Worm (Caenorhabditis elegans) whole organism, L4 larva: ENCODE results near the gene ncx-8.

Experiments
- F10B5.3 ChIP-seq: sonication (generic microtip); optimal IDR thresholded peaks from 2 replicates; lab custom pipeline; 2016; ENCODE audit warnings: mild to moderate bottlenecking, missing genetic modification characterization, missing compliant biosample characterization
- T20F7.1 ChIP-seq: fragments of 200-800 bp; sonication (Bioruptor generic); optimal IDR thresholded peaks from 2 replicates; lab custom pipeline; 2018; ENCODE audit warnings: mild to moderate bottlenecking, missing genetic modification characterization, missing compliant biosample characterization
- Y5F2A.4 ChIP-seq: fragments of 200-800 bp; sonication (Bioruptor generic); optimal IDR thresholded peaks from 2 replicates; lab custom pipeline; 2018; ENCODE audit warnings: mild to moderate bottlenecking, missing genetic modification characterization, missing compliant biosample characterization
- aly-2 ChIP-seq: sonication (generic microtip); optimal IDR thresholded peaks from 2 replicates; lab custom pipeline; 2018; ENCODE audit warnings: missing biosample characterization, missing genetic modification characterization
- ama-1 ChIP-seq: fragments of 150-350 bp; optimal IDR thresholded peaks from 2 replicates; lab custom pipeline; 2014; ENCODE audit warnings: inconsistent platforms, mixed read lengths
- attf-4 ChIP-seq: sonication (generic microtip); optimal IDR thresholded peaks from 3 replicates; lab custom pipeline; 2017; ENCODE audit warnings: missing biosample characterization, missing genetic modification characterization
- ceh-28 ChIP-seq: fragments of 150-350 bp; optimal IDR thresholded peaks from 2 replicates; lab custom pipeline; 2014; ENCODE audit warnings: missing biosample characterization, missing genetic modification reagents, missing genetic modification characterization
- ceh-32 ChIP-seq: sonication (generic microtip); optimal IDR thresholded peaks from 2 replicates; lab custom pipeline; 2016; ENCODE audit warnings: mild to moderate bottlenecking, missing genetic modification characterization, missing compliant biosample characterization; ENCODE audit not compliant: poor library complexity
- ceh-62 ChIP-seq: sonication (generic microtip); optimal IDR thresholded peaks from 2 replicates; lab custom pipeline; 2017; ENCODE audit warnings: missing biosample characterization, missing genetic modification characterization
- daf-12 ChIP-seq: fragments of 150-350 bp; optimal IDR thresholded peaks from 2 replicates; lab custom pipeline; 2014; ENCODE audit warnings: missing biosample characterization, missing genetic modification reagents, missing genetic modification characterization
- daf-19 ChIP-seq: fragments of 200-800 bp; sonication (Bioruptor generic); conservative IDR thresholded peaks from 2 replicates; pipeline ENCODE4 v1.3.6; 2022; ENCODE audit warnings: missing genetic modification characterization, missing compliant biosample characterization
- daf-8 ChIP-seq: fragments of 200-800 bp; sonication (Bioruptor generic); IDR thresholded peaks from 2 replicates; pipeline ENCODE4 v1.3.6; 2022; ENCODE audit warnings: missing genetic modification characterization, missing compliant biosample characterization
- dmd-6 ChIP-seq: fragments of 200-800 bp; sonication (Bioruptor generic); IDR thresholded peaks from 2 replicates; pipeline ENCODE4 v1.3.6; 2022; ENCODE audit warnings: missing genetic modification reagents, missing genetic modification characterization, missing compliant biosample characterization
- dpl-1 ChIP-seq: fragments of 150-350 bp; optimal IDR thresholded peaks from 2 replicates; lab custom pipeline; 2014; ENCODE audit warnings: missing biosample characterization, missing genetic modification reagents, missing genetic modification characterization
- duxl-1 ChIP-seq: sonication (generic microtip); optimal IDR thresholded peaks from 2 replicates; lab custom pipeline; 2016; ENCODE audit warnings: mild to moderate bottlenecking, missing genetic modification characterization, moderate library complexity, missing compliant biosample characterization; ENCODE audit not compliant: poor library complexity
- fos-1 ChIP-seq: fragments of 150-350 bp; optimal IDR thresholded peaks from 2 replicates; lab custom pipeline; 2014; ENCODE audit warnings: missing biosample characterization, missing genetic modification characterization
- lin-1 ChIP-seq: fragments of 200-800 bp; sonication (Bioruptor generic); IDR thresholded peaks from 2 replicates; pipeline ENCODE4 v1.3.6; 2022; ENCODE audit warnings: missing genetic modification reagents, missing genetic modification characterization, missing compliant biosample characterization
- lin-39 ChIP-seq: fragments of 150-350 bp; optimal IDR thresholded peaks from 2 replicates; lab custom pipeline; 2014; ENCODE audit warnings: missing biosample characterization, missing genetic modification reagents, missing genetic modification characterization
- madf-9 ChIP-seq: fragments of 200-800 bp; sonication (Bioruptor generic); conservative IDR thresholded peaks from 2 replicates; pipeline ENCODE4 v1.3.6; 2022; ENCODE audit warnings: missing genetic modification reagents, missing genetic modification characterization, missing compliant biosample characterization
- mdl-1 ChIP-seq, 2 experiments: fragments of 150-350 bp in 1 of 2; sonication (generic microtip) in 1 of 2; optimal IDR thresholded peaks; 2 replicates each; lab custom pipeline; 2014 to 2017; ENCODE audit warnings: missing biosample characterization in 2 of 2, missing genetic modification characterization in 2 of 2
- mdt-29 ChIP-seq: fragments of 200-800 bp; sonication (Bioruptor generic); IDR thresholded peaks from 2 replicates; pipeline ENCODE4 v1.3.6; 2022; ENCODE audit warnings: missing genetic modification reagents, missing genetic modification characterization, missing compliant biosample characterization
- mep-1 ChIP-seq: fragments of 150-350 bp; sonication (generic microtip); optimal IDR thresholded peaks from 3 replicates; lab custom pipeline; 2014; ENCODE audit warnings: missing biosample characterization, missing genetic modification characterization
- nhr-28 ChIP-seq: fragments of 150-350 bp; optimal IDR thresholded peaks from 2 replicates; lab custom pipeline; 2014; ENCODE audit warnings: missing biosample characterization, missing genetic modification characterization
- nhr-77 ChIP-seq: fragments of 150-350 bp; optimal IDR thresholded peaks from 2 replicates; lab custom pipeline; 2014; ENCODE audit warnings: missing biosample characterization, missing genetic modification characterization
- pha-4 ChIP-seq, 2 experiments: fragments of 150-350 bp in 1 of 2; fragments of 200-800 bp in 1 of 2; sonication (Bioruptor generic) in 1 of 2; IDR thresholded peaks in 1 of 2; optimal IDR thresholded peaks in 1 of 2; 2 replicates each; pipeline versions ENCODE4 v1.3.6 to Lab custom; 2014 to 2022; ENCODE audit warnings: missing genetic modification characterization in 2 of 2, missing genetic modification reagents in 2 of 2, missing biosample characterization in 1 of 2, missing compliant biosample characterization in 1 of 2
- php-3 ChIP-seq: fragments of 200-800 bp; sonication (Bioruptor generic); IDR thresholded peaks from 2 replicates; pipeline ENCODE4 v1.3.6; 2022; ENCODE audit warnings: missing genetic modification reagents, missing genetic modification characterization, missing compliant biosample characterization
- pqm-1 ChIP-seq: sonication (generic microtip); optimal IDR thresholded peaks from 2 replicates; lab custom pipeline; 2017; ENCODE audit warnings: missing biosample characterization, missing genetic modification characterization
- saeg-2 ChIP-seq: fragments of 200-800 bp; sonication (Bioruptor generic); IDR thresholded peaks from 2 replicates; pipeline ENCODE4 v1.3.6; 2022; ENCODE audit warnings: missing genetic modification reagents, missing genetic modification characterization, missing compliant biosample characterization
- sdz-12 ChIP-seq: fragments of 200-800 bp; sonication (Bioruptor generic); optimal IDR thresholded peaks from 2 replicates; lab custom pipeline; 2018; ENCODE audit warnings: mild to moderate bottlenecking, missing genetic modification characterization, missing compliant biosample characterization
- set-16 ChIP-seq: fragments of 200-800 bp; sonication (Bioruptor generic); IDR thresholded peaks from 2 replicates; pipeline ENCODE4 v1.3.6; 2022; ENCODE audit warnings: missing genetic modification reagents, missing genetic modification characterization, missing compliant biosample characterization
- spr-1 ChIP-seq: sonication (generic microtip); optimal IDR thresholded peaks from 2 replicates; lab custom pipeline; 2016; ENCODE audit warnings: mild to moderate bottlenecking, missing genetic modification characterization, missing compliant biosample characterization
- spr-3 ChIP-seq: fragments of 200-800 bp; sonication (Bioruptor generic); optimal IDR thresholded peaks from 2 replicates; lab custom pipeline; 2018; ENCODE audit warnings: mild to moderate bottlenecking, missing genetic modification characterization, missing compliant biosample characterization
- tag-97 ChIP-seq: fragments of 200-800 bp; sonication (Bioruptor generic); IDR thresholded peaks from 2 replicates; pipeline ENCODE4 v1.3.6; 2022; ENCODE audit warnings: missing genetic modification characterization, missing compliant biosample characterization
- unc-130 ChIP-seq: sonication (generic microtip); optimal IDR thresholded peaks from 2 replicates; lab custom pipeline; 2016; ENCODE audit warnings: missing genetic modification reagents, missing genetic modification characterization, missing compliant biosample characterization
- unc-62 ChIP-seq, 3 experiments: fragments of 150-350 bp in 1 of 3; sonication (generic microtip); optimal IDR thresholded peaks in 2 of 3; peaks in 1 of 3; 1 replicate in 1 of 3; 2 replicates in 2 of 3; lab custom pipeline; 2014 to 2017; ENCODE audit warnings: missing biosample characterization in 3 of 3, missing genetic modification characterization in 3 of 3, missing genetic modification reagents in 3 of 3, missing genotype in 1 of 3
- vab-7 ChIP-seq: fragments of 200-800 bp; sonication (Bioruptor generic); IDR thresholded peaks from 2 replicates; pipeline ENCODE4 v1.3.6; 2022; ENCODE audit warnings: missing genetic modification reagents, missing genetic modification characterization, missing compliant biosample characterization
- zag-1 ChIP-seq: fragments of 150-350 bp; optimal IDR thresholded peaks from 2 replicates; lab custom pipeline; 2014; ENCODE audit warnings: missing biosample characterization, missing genetic modification characterization
- ztf-7 ChIP-seq: fragments of 150-350 bp; optimal IDR thresholded peaks from 2 replicates; lab custom pipeline; 2014; ENCODE audit warnings: missing biosample characterization, missing genetic modification characterization

The ncx-8 gene

ce11 chrV:5012193-5012853 lies 25.3 kb upstream of the ncx-8 start, which contains the start of gene srr-6 (continued):
- no peak for TF ChIP-seq zag-1 (tag; lab: Kevin White, UChicago)
- TF ChIP-seq spr-3 (GFP tag; lab: Kevin White, UChicago), result no peak
- TF ChIP-seq saeg-2 (GFP tag; lab: Robert Waterston, UW), result no peak
- no peak for TF ChIP-seq daf-19
- no peak for TF ChIP-seq tag-97
- no peak for TF ChIP-seq ama-1 (lab: Kevin White, UChicago)
- TF ChIP-seq mdl-1 (tag; optimal IDR thresholded peaks at IDR 0.05; lab: Kevin White, UChicago), result peak in 1 of 2 experiments; percentile 42
- TF ChIP-seq mep-1 (tag; lab: Kevin White, UChicago), result no peak
- TF ChIP-seq lin-1 (GFP tag; lab: Robert Waterston, UW), result no peak
- TF ChIP-seq sdz-12, result no peak
- no peak for TF ChIP-seq vab-7 (GFP tag; lab: Robert Waterston, UW)
- TF ChIP-seq fos-1 (tag; lab: Kevin White, UChicago), result no peak
- TF ChIP-seq ceh-32, result no peak
- TF ChIP-seq, all 104 proteins: peak for 10

ce11 chrV:5001386-5001785 lies 14.4 kb upstream of the ncx-8 start, which contains the start of gene srr-8:
TSS of gene srr-8 (plus strand) at chrV:5001686.
- TF ChIP-seq ceh-28 (tag; lab: Kevin White, UChicago) (no peak), aly-2 (tag; lab: Kevin White, UChicago) (no peak), Y5F2A.4 (no peak), sdz-12 (no peak), T20F7.1 (GFP tag; lab: Kevin White, UChicago) (no peak), dmd-6 (GFP tag; lab: Robert Waterston, UW) (peak; percentile 9; the same call in 1 of the 2 replicates), unc-62 (GFP tag; optimal IDR thresholded peaks at IDR 0.05 in 1 of 2; lab: Kevin White, UChicago) (no peak), unc-62 (tag; optimal IDR thresholded peaks at IDR 0.05; lab: Kevin White, UChicago) (no peak)
- TF ChIP-seq, all 104 proteins: peak for 1

ce11 chrV:5000406-5000805 lies 13.4 kb upstream of the ncx-8 start, which contains the start of gene ugt-7:
TSS of gene ugt-7 (minus strand) at chrV:5000566.
- TF ChIP-seq pqm-1 (tag; lab: Kevin White, UChicago) (peak; percentile 72), vab-7 (GFP tag; lab: Robert Waterston, UW) (no peak), nhr-28 (tag; lab: Kevin White, UChicago) (peak; percentile 42), nhr-77 (tag; lab: Kevin White, UChicago) (peak; percentile 11), ceh-62 (tag; lab: Kevin White, UChicago) (no peak)
- TF ChIP-seq, all 104 proteins: peak for 3

- TF ChIP-seq mdt-29 (GFP tag; lab: Robert Waterston, UW) (no peak), daf-19 (no peak), php-3 (GFP tag; lab: Robert Waterston, UW) (no peak), unc-62 (GFP tag; optimal IDR thresholded peaks at IDR 0.05 in 1 of 2; lab: Kevin White, UChicago) (no peak), unc-62 (tag; optimal IDR thresholded peaks at IDR 0.05; lab: Kevin White, UChicago) (no peak), duxl-1 (no peak)
Observed at ce11 chrV:4995155-4995554, 8.2 kb upstream of the ncx-8 start, which contains the start of gene ncx-9. TSS of gene ncx-9 (minus strand) at chrV:4995255.

ce11 chrV:4983091-4983490 lies 3.9 kb downstream of the ncx-8 start, which contains the start of gene srsx-13:
TSS of gene srsx-13 (minus strand) at chrV:4983191.
- TF ChIP-seq spr-3 (GFP tag; lab: Kevin White, UChicago), result no peak
- TF ChIP-seq madf-9 (GFP tag; lab: Robert Waterston, UW), result no peak
- no peak for TF ChIP-seq attf-4
- TF ChIP-seq F10B5.3 (tag; lab: Kevin White, UChicago), result no peak
- TF ChIP-seq daf-8, result no peak
- no peak for TF ChIP-seq lin-39 (tag; lab: Kevin White, UChicago)
- no peak for TF ChIP-seq spr-1 (tag; lab: Kevin White, UChicago)
- no peak for TF ChIP-seq ama-1 (lab: Kevin White, UChicago)
- no peak for TF ChIP-seq unc-62 (GFP tag; optimal IDR thresholded peaks at IDR 0.05 in 1 of 2; lab: Kevin White, UChicago)
- TF ChIP-seq unc-62 (tag; optimal IDR thresholded peaks at IDR 0.05; lab: Kevin White, UChicago), result no peak
- no peak for TF ChIP-seq set-16 (GFP tag; lab: Robert Waterston, UW)
- TF ChIP-seq ztf-7 (tag; lab: Kevin White, UChicago), result no peak
- TF ChIP-seq ceh-62 (tag; lab: Kevin White, UChicago), result no peak
- TF ChIP-seq daf-12, result no peak
- no peak for TF ChIP-seq dpl-1 (GFP tag; lab: Kevin White, UChicago)
- no peak for TF ChIP-seq aly-2 (tag; lab: Kevin White, UChicago)
- TF ChIP-seq unc-130 (GFP tag; lab: Kevin White, UChicago), result no peak
- no peak for TF ChIP-seq pha-4 (GFP tag; IDR thresholded peaks at IDR 0.05; lab: Robert Waterston, UW)
- no peak for TF ChIP-seq pha-4 (tag; optimal IDR thresholded peaks at IDR 0.05; lab: Kevin White, UChicago)
